Worm (Caenorhabditis elegans) whole organism, mixed stage, embryonic: ENCODE measurements around the gene dnj-13.

Source experiments
- pha-4 ChIP-seq: fragments of 150-350 bp; optimal IDR thresholded peaks from 2 replicates; lab custom pipeline; 2018; ENCODE audit warnings: missing biosample characterization, missing genetic modification reagents, missing genetic modification characterization
- unc-39 ChIP-seq: fragments of 150-350 bp; optimal IDR thresholded peaks from 2 replicates; lab custom pipeline; 2014; ENCODE audit warnings: missing biosample characterization, missing genetic modification characterization

DNA sequence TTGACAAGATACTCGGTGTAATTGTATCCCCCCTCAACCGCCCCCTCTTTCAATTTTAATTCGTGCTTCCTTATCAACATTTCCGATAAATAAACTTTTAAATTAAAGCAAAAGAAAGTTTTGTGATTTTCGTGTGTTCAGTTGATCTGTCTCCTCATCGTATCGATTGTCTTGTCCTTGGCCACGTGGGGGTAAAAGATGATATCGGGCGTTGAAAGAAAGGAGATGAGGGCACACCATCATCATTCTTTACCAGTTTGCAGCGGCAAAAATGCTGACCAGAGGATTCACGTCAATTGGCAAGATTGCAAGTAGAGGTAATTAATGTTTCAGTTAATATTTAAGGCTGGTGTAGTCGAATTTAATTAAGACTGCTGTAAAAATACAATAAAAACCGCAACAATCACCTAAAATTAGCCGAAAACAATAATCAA is 1.8 kb downstream of the dnj-13 start, which contains the start of gene F54D5.7:
- TF ChIP-seq unc-39 (tag; lab: Kevin White, UChicago) (no peak), pha-4 (no peak)
